Fruit fly (Drosophila melanogaster) whole organism, embryonic: ENCODE results near the gene CG43248.

Experiments used
- Adf1 ChIP-seq: fragments of 200-800 bp; sonication (Bioruptor generic); IDR thresholded peaks from 2 replicates; pipeline ENCODE4 v1.3.6; 2022; ENCODE audit warnings: missing biosample characterization, missing genetic modification characterization
- Aef1 ChIP-seq: fragments of 200-800 bp; sonication (Bioruptor generic); IDR thresholded peaks from 3 replicates; pipeline ENCODE4 v1.3.6; 2022; ENCODE audit warnings: missing biosample characterization, missing genetic modification characterization
- CG11456 ChIP-seq: fragments of 200-800 bp; sonication (Bioruptor generic); IDR thresholded peaks from 3 replicates; pipeline ENCODE4 v1.3.6; 2022; ENCODE audit warnings: missing biosample characterization, missing genetic modification characterization
- CG11696 ChIP-seq: fragments of 200-800 bp; sonication (Bioruptor generic); IDR thresholded peaks from 2 replicates; pipeline ENCODE4 v1.3.6; 2022; ENCODE audit warnings: missing biosample characterization, missing genetic modification characterization
- CG12299 ChIP-seq: fragments of 200-800 bp; sonication (Bioruptor generic); optimal IDR thresholded peaks from 2 replicates; lab custom pipeline; 2018; ENCODE audit warnings: missing biosample characterization, mild to moderate bottlenecking, missing genetic modification characterization
- CG12769 ChIP-seq: fragments of 200-800 bp; sonication (Bioruptor generic); optimal IDR thresholded peaks from 2 replicates; lab custom pipeline; 2019; ENCODE audit warnings: missing biosample characterization, mild to moderate bottlenecking, missing genetic modification characterization, moderate library complexity
- CG14441 ChIP-seq: fragments of 200-800 bp; sonication (Bioruptor generic); IDR thresholded peaks from 2 replicates; pipeline ENCODE4 v1.3.6; 2022; ENCODE audit warnings: missing biosample characterization, missing genetic modification characterization
- CG15073 ChIP-seq: fragments of 200-800 bp; sonication (Bioruptor generic); optimal IDR thresholded peaks from 2 replicates; lab custom pipeline; 2016; ENCODE audit warnings: missing biosample characterization, missing genetic modification characterization
- CG15479 ChIP-seq: fragments of 200-800 bp; sonication (Bioruptor generic); optimal IDR thresholded peaks from 3 replicates; lab custom pipeline; 2019; ENCODE audit warnings: missing biosample characterization, mild to moderate bottlenecking, missing genetic modification characterization, moderate library complexity
- CG15696 ChIP-seq: fragments of 200-800 bp; sonication (Bioruptor generic); optimal IDR thresholded peaks from 2 replicates; lab custom pipeline; 2019; ENCODE audit warnings: missing biosample characterization, mild to moderate bottlenecking, missing genetic modification characterization, moderate library complexity
- CG17186 ChIP-seq: fragments of 200-800 bp; sonication (Bioruptor generic); optimal IDR thresholded peaks from 3 replicates; lab custom pipeline; 2017; ENCODE audit warnings: missing biosample characterization, missing genetic modification reagents, missing genetic modification characterization
- CG18619 ChIP-seq: fragments of 200-800 bp; sonication (Bioruptor generic); optimal IDR thresholded peaks from 3 replicates; lab custom pipeline; 2017; ENCODE audit warnings: missing biosample characterization, mild to moderate bottlenecking, missing genetic modification characterization
- CG2129 ChIP-seq: fragments of 200-800 bp; sonication (Bioruptor generic); IDR thresholded peaks from 2 replicates; pipeline ENCODE4 v1.3.6; 2022; ENCODE audit warnings: missing biosample characterization, missing genetic modification characterization; ENCODE audit not compliant: partially characterized antibody
- CG30020 ChIP-seq: fragments of 200-800 bp; optimal IDR thresholded peaks from 2 replicates; lab custom pipeline; 2019; ENCODE audit warnings: missing biosample characterization, mild to moderate bottlenecking, missing genetic modification characterization, moderate library complexity
- CG3281 ChIP-seq: fragments of 200-800 bp; sonication (Bioruptor generic); optimal IDR thresholded peaks from 3 replicates; lab custom pipeline; 2017; ENCODE audit warnings: missing biosample characterization, mild to moderate bottlenecking, missing genetic modification characterization
- CG3407 ChIP-seq: fragments of 200-800 bp; sonication (Bioruptor generic); optimal IDR thresholded peaks from 2 replicates; lab custom pipeline; 2018; ENCODE audit warnings: missing biosample characterization, mild to moderate bottlenecking, missing genetic modification characterization
- CG7786 ChIP-seq: fragments of 200-800 bp; sonication (Bioruptor generic); optimal IDR thresholded peaks from 2 replicates; lab custom pipeline; 2016; ENCODE audit warnings: missing biosample characterization, missing genetic modification characterization
- CG9609 ChIP-seq: fragments of 200-800 bp; sonication (Bioruptor generic); optimal IDR thresholded peaks from 3 replicates; lab custom pipeline; 2016; ENCODE audit warnings: missing biosample characterization, missing genetic modification characterization
- Camta ChIP-seq: fragments of 200-800 bp; sonication (Bioruptor generic); optimal IDR thresholded peaks from 2 replicates; lab custom pipeline; 2016; ENCODE audit warnings: missing biosample characterization, missing genetic modification characterization
- Chrac-16 ChIP-seq: fragments of 200-800 bp; sonication (Bioruptor generic); optimal IDR thresholded peaks from 3 replicates; lab custom pipeline; 2016; ENCODE audit warnings: missing biosample characterization, missing genetic modification characterization
- Dbx ChIP-seq: fragments of 200-800 bp; sonication (Bioruptor generic); IDR thresholded peaks from 3 replicates; pipeline ENCODE4 v1.3.6; 2022; ENCODE audit warnings: missing biosample characterization, missing genetic modification characterization
- Deaf1 ChIP-seq: fragments of 200-800 bp; optimal IDR thresholded peaks from 3 replicates; lab custom pipeline; 2019; ENCODE audit warnings: missing biosample characterization, mild to moderate bottlenecking, missing genetic modification characterization, moderate library complexity
- Dp ChIP-seq: fragments of 200-800 bp; sonication (Bioruptor generic); optimal IDR thresholded peaks from 2 replicates; lab custom pipeline; 2018; ENCODE audit warnings: missing biosample characterization, mild to moderate bottlenecking, missing genetic modification characterization, moderate library complexity
- Dref ChIP-seq: fragments of 200-800 bp; sonication (Bioruptor generic); IDR thresholded peaks from 2 replicates; pipeline ENCODE4 v1.3.6; 2022; ENCODE audit warnings: missing biosample characterization, missing genetic modification characterization
- Hand ChIP-seq: fragments of 200-800 bp; sonication (Bioruptor generic); optimal IDR thresholded peaks from 2 replicates; lab custom pipeline; 2017; ENCODE audit warnings: mild to moderate bottlenecking, missing biosample characterization, missing genetic modification reagents, missing genetic modification characterization
- Hey ChIP-seq: fragments of 200-800 bp; sonication (Bioruptor generic); optimal IDR thresholded peaks from 3 replicates; lab custom pipeline; 2018; ENCODE audit warnings: missing biosample characterization, mild to moderate bottlenecking, missing genetic modification characterization
- Hr78 ChIP-seq, 2 experiments: fragments of 200-800 bp in 1 of 2; fragments of >200 bp in 1 of 2; sonication (Bioruptor generic) in 1 of 2; optimal IDR thresholded peaks; 2 replicates each; lab custom pipeline; 2017 to 2019; ENCODE audit warnings: missing biosample characterization in 2 of 2, missing genetic modification characterization in 2 of 2, mild to moderate bottlenecking in 1 of 2, moderate library complexity in 1 of 2
- Mes4 ChIP-seq: fragments of 200-800 bp; sonication (Bioruptor generic); optimal IDR thresholded peaks from 2 replicates; lab custom pipeline; 2016; ENCODE audit warnings: missing biosample characterization, missing genetic modification characterization
- Mrtf ChIP-seq: fragments of 200-800 bp; sonication (Bioruptor generic); IDR thresholded peaks from 3 replicates; pipeline ENCODE4 v1.3.6; 2022; ENCODE audit warnings: missing biosample characterization, missing genetic modification characterization
- Neu2 ChIP-seq: fragments of 200-800 bp; sonication (Bioruptor generic); optimal IDR thresholded peaks from 3 replicates; lab custom pipeline; 2016; ENCODE audit warnings: missing biosample characterization, missing genetic modification characterization, borderline replicate concordance
- Sin3A ChIP-seq: fragments of >200 bp; optimal IDR thresholded peaks from 2 replicates; lab custom pipeline; 2018
- YL-1 ChIP-seq: fragments of 200-800 bp; sonication (Bioruptor generic); optimal IDR thresholded peaks from 3 replicates; lab custom pipeline; 2017; ENCODE audit warnings: missing biosample characterization, mild to moderate bottlenecking, missing genetic modification characterization
- amos ChIP-seq: fragments of 200-800 bp; sonication (Bioruptor generic); IDR thresholded peaks from 2 replicates; pipeline ENCODE4 v1.3.6; 2022; ENCODE audit warnings: missing biosample characterization, missing genetic modification characterization; ENCODE audit not compliant: partially characterized antibody
- ara ChIP-seq: fragments of 200-800 bp; sonication (Bioruptor generic); IDR thresholded peaks from 2 replicates; pipeline ENCODE4 v1.3.6; 2022; ENCODE audit warnings: missing biosample characterization, missing genetic modification characterization
- ato ChIP-seq: fragments of 200-800 bp; sonication (Bioruptor generic); IDR thresholded peaks from 2 replicates; pipeline ENCODE4 v1.3.6; 2022; ENCODE audit warnings: missing biosample characterization, missing genetic modification characterization; ENCODE audit not compliant: partially characterized antibody
- bab2 ChIP-seq: fragments of 200-800 bp; sonication (Bioruptor generic); optimal IDR thresholded peaks from 2 replicates; lab custom pipeline; 2016; ENCODE audit warnings: missing biosample characterization, missing genetic modification characterization
- bcd ChIP-seq: fragments of 200-800 bp; sonication (Bioruptor generic); optimal IDR thresholded peaks from 2 replicates; lab custom pipeline; 2017; ENCODE audit warnings: missing biosample characterization, mild to moderate bottlenecking, missing genetic modification characterization
- chm ChIP-seq: fragments of 200-800 bp; sonication (Bioruptor generic); IDR thresholded peaks from 2 replicates; pipeline ENCODE4 v1.3.6; 2022; ENCODE audit warnings: missing biosample characterization, missing genetic modification characterization
- dysf ChIP-seq: fragments of 200-800 bp; sonication (Bioruptor generic); IDR thresholded peaks from 3 replicates; pipeline ENCODE4 v1.3.6; 2022; ENCODE audit warnings: missing biosample characterization, missing genetic modification characterization
- ftz-f1 ChIP-seq: fragments of 200-800 bp; sonication (Bioruptor generic); optimal IDR thresholded peaks from 2 replicates; lab custom pipeline; 2016; ENCODE audit warnings: missing biosample characterization, missing genetic modification characterization
- h ChIP-seq: fragments of >200 bp; optimal IDR thresholded peaks from 2 replicates; lab custom pipeline; 2017
- p53 ChIP-seq: fragments of 200-800 bp; sonication (Bioruptor generic); optimal IDR thresholded peaks from 2 replicates; lab custom pipeline; 2016; ENCODE audit warnings: missing biosample characterization, missing genetic modification characterization
- sd ChIP-seq: fragments of 200-800 bp; sonication (Bioruptor generic); optimal IDR thresholded peaks from 3 replicates; lab custom pipeline; 2018; ENCODE audit warnings: missing biosample characterization, mild to moderate bottlenecking, missing genetic modification characterization, moderate library complexity
- tio ChIP-seq: fragments of 200-800 bp; sonication (Bioruptor generic); optimal IDR thresholded peaks from 2 replicates; lab custom pipeline; 2017; ENCODE audit warnings: missing biosample characterization, missing genetic modification characterization, inconsistent platforms
- tup ChIP-seq: fragments of 200-800 bp; sonication (Bioruptor generic); optimal IDR thresholded peaks from 2 replicates; lab custom pipeline; 2016; ENCODE audit warnings: missing biosample characterization, mild to moderate bottlenecking, missing genetic modification characterization, moderate library complexity
- wdn ChIP-seq: fragments of 200-800 bp; sonication (Bioruptor generic); IDR thresholded peaks from 2 replicates; pipeline ENCODE4 v1.3.6; 2022; ENCODE audit warnings: missing biosample characterization, missing genetic modification characterization

Gene CG43248

DNA sequence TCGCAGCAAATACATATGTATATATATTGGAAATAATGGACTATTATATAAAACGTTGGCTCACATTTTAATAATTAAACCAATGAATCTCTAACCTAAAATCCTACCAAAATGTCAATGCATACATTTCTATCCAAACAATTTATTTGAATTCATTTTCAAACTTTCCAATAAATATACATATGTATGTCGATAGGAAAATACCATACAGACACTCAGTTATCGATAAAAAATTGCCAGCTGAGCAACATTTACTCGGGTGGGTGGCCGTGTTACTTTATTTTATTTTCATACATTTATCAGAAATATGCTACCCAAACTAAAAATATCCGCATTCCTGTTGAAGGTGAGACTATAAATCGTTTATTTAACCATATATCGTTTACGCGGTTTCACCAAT, 45.1 kb upstream of the CG43248 start, which contains the start of gene Ufsp2 (continued):
- TF ChIP-seq amos (GFP tag; lab: Robert Waterston, UW) (no peak), CG12769 (tag; lab: Kevin White, UChicago) (no peak), YL-1 (peak; percentile 31), Dp (GFP tag; lab: Kevin White, UChicago) (peak; percentile 52), Dref (GFP tag; lab: Robert Waterston, UW) (peak; percentile 55), tio (GFP tag; lab: Kevin White, UChicago) (no peak)

DNA sequence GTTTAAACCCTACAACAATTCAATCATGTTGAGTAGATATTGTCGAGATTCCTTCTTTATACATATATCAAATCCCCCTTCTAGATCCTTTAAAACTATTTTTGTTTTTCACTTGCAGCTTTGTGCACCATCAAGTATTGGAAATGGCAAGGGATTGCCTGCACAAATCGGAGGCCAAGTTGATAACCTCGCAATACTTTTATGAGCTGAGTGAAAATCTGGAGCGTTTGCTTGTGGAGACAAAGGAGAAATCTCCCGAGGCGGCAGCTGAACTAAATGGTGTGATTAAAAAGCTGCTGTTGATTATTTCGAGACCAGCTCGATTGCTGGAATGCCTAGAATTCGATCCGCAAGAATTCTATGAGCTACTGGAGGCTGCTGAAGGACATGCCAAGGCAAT, 39.3 kb upstream of the CG43248 start:
- TF ChIP-seq CG9609 (GFP tag; lab: Kevin White, UChicago) (no peak), CG17186 (GFP tag; lab: Kevin White, UChicago) (no peak), CG15696 (tag; lab: Kevin White, UChicago) (no peak), wdn (GFP tag; lab: Robert Waterston, UW) (no peak), Chrac-16 (no peak), h (lab: Kevin White, UChicago) (no peak), Hand (GFP tag; lab: Kevin White, UChicago) (no peak), tup (GFP tag; lab: Kevin White, UChicago) (no peak)

- no peak for TF ChIP-seq CG15479 (GFP tag; lab: Kevin White, UChicago)
- TF ChIP-seq CG14441 (GFP tag; lab: Robert Waterston, UW), result no peak
- 0 out of 3 replicates have a peak, but pooled peaks have one; percentile 0 for TF ChIP-seq Dbx (GFP tag; lab: Robert Waterston, UW)
- TF ChIP-seq CG11456, result 0 out of 3 replicates have a peak, but pooled peaks have one; percentile 18
Measured at dm6 chr3L:15568748-15569147, 37.5 kb upstream of the CG43248 start.

DNA sequence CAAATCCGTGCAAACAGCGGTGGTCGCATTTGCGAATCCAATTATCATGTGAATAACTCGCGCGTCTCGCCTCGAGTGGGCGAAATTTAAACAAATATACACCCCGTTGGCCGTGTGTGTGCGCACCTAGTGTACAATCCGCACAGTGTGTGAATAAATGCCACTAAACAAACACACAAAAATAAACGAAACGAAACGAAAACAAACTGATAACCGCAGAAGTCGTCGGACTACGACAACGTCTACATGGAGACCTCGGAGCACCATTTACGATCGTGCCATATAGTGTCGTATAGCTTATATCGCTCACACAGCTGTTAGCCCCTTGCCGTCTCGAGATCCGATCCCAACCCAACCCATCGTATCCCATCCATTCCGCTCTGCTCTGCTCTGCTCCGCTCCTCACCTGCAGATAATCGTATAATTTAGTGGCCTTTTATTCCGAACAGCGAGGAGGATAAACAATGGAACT, 35.2 kb upstream of the CG43248 start:
- TF ChIP-seq CG3407 (GFP tag; lab: Kevin White, UChicago) (peak; percentile 65), Aef1 (GFP tag; lab: Robert Waterston, UW) (no peak), Neu2 (GFP tag; lab: Kevin White, UChicago) (no peak), ato (GFP tag; lab: Robert Waterston, UW) (no peak), Hey (tag; lab: Kevin White, UChicago) (peak; percentile 92), amos (GFP tag; lab: Robert Waterston, UW) (no peak), Sin3A (no peak), bab2 (peak; percentile 74), Camta (GFP tag; lab: Kevin White, UChicago) (no peak), CG7786 (GFP tag; lab: Kevin White, UChicago) (no peak), Mes4 (GFP tag; lab: Kevin White, UChicago) (peak; percentile 75), ara (GFP tag; lab: Robert Waterston, UW) (peak; percentile 31; the same call in 1 of the 2 replicates), CG15073 (GFP tag; lab: Kevin White, UChicago) (no peak), chm (peak; percentile 73), CG12299 (tag; lab: Kevin White, UChicago) (peak; percentile 62), CG12769 (tag; lab: Kevin White, UChicago) (peak; percentile 96), Adf1 (GFP tag; lab: Robert Waterston, UW) (peak; percentile 31; the same call in 1 of the 2 replicates), Hr78 (GFP tag; optimal IDR thresholded peaks at IDR 0.05; lab: Kevin White, UChicago) (no peak), p53 (GFP tag; lab: Kevin White, UChicago) (peak; percentile 11), Mrtf (GFP tag; lab: Robert Waterston, UW) (peak; percentile 43; the same call in 1 of the 3 replicates), CG11696 (GFP tag; lab: Robert Waterston, UW) (peak; percentile 52; the same call in 1 of the 2 replicates), CG18619 (GFP tag; lab: Kevin White, UChicago) (peak; percentile 53), bcd (peak; percentile 48), dysf (peak; percentile 47; the same call in 2 of the 3 replicates), ftz-f1 (GFP tag; lab: Kevin White, UChicago) (peak; percentile 62), CG2129 (GFP tag; lab: Robert Waterston, UW) (no peak), CG30020 (tag; lab: Kevin White, UChicago) (no peak), sd (tag; lab: Kevin White, UChicago) (peak; percentile 79), CG3281 (GFP tag; lab: Kevin White, UChicago) (peak; percentile 78), Deaf1 (peak; percentile 91)
